Worm (Caenorhabditis elegans): Measurements from ENCODE around the gene K09E9.1.

DNA sequence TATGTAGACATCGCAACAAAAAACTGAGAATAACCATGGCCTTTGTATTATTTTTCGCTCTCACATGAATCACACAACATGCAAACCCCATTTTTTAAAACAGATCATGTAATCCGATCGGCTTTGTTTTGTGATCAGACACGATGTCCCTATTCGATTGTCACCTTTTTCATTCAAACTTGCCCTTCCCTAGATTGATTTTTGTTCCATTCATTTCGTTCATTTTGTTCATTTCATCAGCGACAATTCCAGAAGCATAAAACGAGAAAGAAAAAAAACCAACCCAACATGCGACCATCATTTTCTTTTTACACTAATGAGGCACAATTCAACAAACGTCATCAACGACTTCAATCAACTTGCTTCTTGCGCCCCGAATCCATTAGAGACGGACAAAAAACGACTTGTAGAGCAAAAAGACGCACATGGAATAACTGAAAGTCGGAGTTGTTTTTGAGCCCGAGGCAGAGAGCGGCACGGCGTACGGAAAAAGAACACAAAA is 30.7 kb downstream of the K09E9.1 start, which contains the start of gene F59D12.3:
- TF ChIP-seq lin-15B (tag; optimal IDR thresholded peaks at IDR 0.05) (no peak), tlp-1 (tag; optimal IDR thresholded peaks at IDR 0.05) (no peak), skn-1 (tag; optimal IDR thresholded peaks at IDR 0.05) (no peak), unc-86 (tag; optimal IDR thresholded peaks at IDR 0.05) (no peak), egl-27 (tag; optimal IDR thresholded peaks at IDR 0.05) (no peak), aha-1 (tag; optimal IDR thresholded peaks at IDR 0.05) (no peak), jun-1 (tag; optimal IDR thresholded peaks at IDR 0.05) (no peak), Y116A8C.19 (tag; optimal IDR thresholded peaks at IDR 0.05; ENCODE audit: borderline replicate concordance) (no peak), nhr-11 (tag; optimal IDR thresholded peaks at IDR 0.05) (no peak), ceh-63 (GFP tag; optimal IDR thresholded peaks at IDR 0.05) (peak; percentile 53), unc-62 (GFP tag; optimal IDR thresholded peaks at IDR 0.05) (no peak), ceh-8 (GFP tag; optimal IDR thresholded peaks at IDR 0.05) (peak; percentile 60), lin-35 (GFP tag; optimal IDR thresholded peaks at IDR 0.05) (no peak), nhr-77 (tag; optimal IDR thresholded peaks at IDR 0.05) (no peak)

Measured in whole organism, L1 larva.